Fruit fly (Drosophila melanogaster): ENCODE measurements around the gene Nemp.

Gene Nemp

DNA sequence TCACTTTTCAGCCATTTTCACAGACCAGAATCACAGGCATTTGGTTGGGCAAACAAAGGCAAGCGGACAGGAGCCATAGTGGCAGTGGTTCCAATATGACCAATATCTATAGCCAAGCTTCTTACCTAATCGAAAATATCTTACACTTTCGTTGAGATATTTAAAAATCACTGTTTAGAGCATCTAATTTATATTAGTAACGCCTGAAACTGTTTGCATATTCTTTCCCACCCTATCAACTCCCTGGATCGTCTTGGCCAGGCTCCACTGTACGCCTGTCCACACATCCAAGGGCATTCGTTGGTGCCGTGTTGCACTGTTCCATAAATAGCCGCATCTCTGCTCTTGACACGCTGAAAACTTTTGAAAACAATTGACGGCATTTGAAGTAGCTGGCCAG, 35.7 kb upstream of the Nemp start (continued):
- TF ChIP-seq Tbp (GFP tag; optimal IDR thresholded peaks at IDR 0.05) (no peak), CG12071 (GFP tag; optimal IDR thresholded peaks at IDR 0.05) (no peak), CG3726 (GFP tag; IDR thresholded peaks at IDR 0.05) (no peak), Sin3A (optimal IDR thresholded peaks at IDR 0.05) (no peak), Abd-B (GFP tag; optimal IDR thresholded peaks at IDR 0.05) (no peak), lab (GFP tag; optimal IDR thresholded peaks at IDR 0.05) (no peak), Med (GFP tag) (peak; percentile 80), Atf-2 (GFP tag; optimal IDR thresholded peaks at IDR 0.05) (no peak), Xbp1 (GFP tag; optimal IDR thresholded peaks at IDR 0.05) (peak; percentile 5), CG14667 (GFP tag; IDR thresholded peaks at IDR 0.05) (no peak), fru (optimal IDR thresholded peaks at IDR 0.05) (no peak), CG7271 (tag; optimal IDR thresholded peaks at IDR 0.05) (no peak), D (optimal IDR thresholded peaks at IDR 0.05) (no peak), D (GFP tag; optimal IDR thresholded peaks at IDR 0.05) (peak; percentile 24), jumu (GFP tag; optimal IDR thresholded peaks at IDR 0.05) (no peak), CG10321 (GFP tag; IDR thresholded peaks at IDR 0.05) (no peak), CG1233 (GFP tag; optimal IDR thresholded peaks at IDR 0.05) (no peak), phol (tag; optimal IDR thresholded peaks at IDR 0.05) (peak; percentile 35), CG12104 (GFP tag; optimal IDR thresholded peaks at IDR 0.05) (no peak), nerfin-2 (GFP tag; IDR thresholded peaks at IDR 0.05; ENCODE audit: partially characterized antibody) (no peak), z (GFP tag; IDR thresholded peaks at IDR 0.05) (no peak), dmrt11E (tag; optimal IDR thresholded peaks at IDR 0.05) (no peak), CkIIα-i1 (GFP tag; IDR thresholded peaks at IDR 0.05) (no peak), cas (GFP tag; IDR thresholded peaks at IDR 0.05) (no peak), lov (optimal IDR thresholded peaks at IDR 0.05) (no peak), lov (GFP tag; IDR thresholded peaks at IDR 0.05) (no peak), CG17359 (tag; optimal IDR thresholded peaks at IDR 0.05) (peak; percentile 42), danr (GFP tag; IDR thresholded peaks at IDR 0.05) (no peak), aop (GFP tag; IDR thresholded peaks at IDR 0.05) (no peak), Dref (GFP tag; IDR thresholded peaks at IDR 0.05) (no peak), Hr3 (GFP tag; optimal IDR thresholded peaks at IDR 0.05) (no peak), unc-4 (GFP tag; IDR thresholded peaks at IDR 0.05; ENCODE audit: partially characterized antibody) (no peak), inv (GFP tag; IDR thresholded peaks at IDR 0.05; ENCODE audit: partially characterized antibody) (no peak), CG13123 (GFP tag; optimal IDR thresholded peaks at IDR 0.05) (no peak), sd (tag; optimal IDR thresholded peaks at IDR 0.05) (no peak), ac (GFP tag; optimal IDR thresholded peaks at IDR 0.05) (no peak), CG15269 (tag; optimal IDR thresholded peaks at IDR 0.05) (peak; percentile 14), CG14860 (GFP tag; IDR thresholded peaks at IDR 0.05; ENCODE audit: partially characterized antibody) (no peak), Ets65A (GFP tag) (no peak), D19A (tag; optimal IDR thresholded peaks at IDR 0.05) (no peak), en (GFP tag; optimal IDR thresholded peaks at IDR 0.05) (no peak), gcm (GFP tag; optimal IDR thresholded peaks at IDR 0.05) (no peak), CG7372 (GFP tag; IDR thresholded peaks at IDR 0.05) (no peak), Hr51 (GFP tag; optimal IDR thresholded peaks at IDR 0.05) (peak in 1 of 2 experiments; percentile 22), hth (optimal IDR thresholded peaks at IDR 0.05) (no peak), jing (GFP tag; optimal IDR thresholded peaks at IDR 0.05) (no peak), CG9817 (tag; optimal IDR thresholded peaks at IDR 0.05) (no peak), CG32772 (GFP tag; IDR thresholded peaks at IDR 0.05) (peak; percentile 38; the same call in 1 of the 2 replicates), tup (GFP tag; optimal IDR thresholded peaks at IDR 0.05) (no peak), ap (GFP tag; IDR thresholded peaks at IDR 0.05) (0 out of 2 replicates have a peak, but pooled peaks have one; percentile 3), CG9876 (GFP tag; optimal IDR thresholded peaks at IDR 0.05) (no peak), CG31441 (GFP tag; IDR thresholded peaks at IDR 0.05) (peak; percentile 13; the same call in 1 of the 2 replicates), Dfd (GFP tag; optimal IDR thresholded peaks at IDR 0.05) (no peak)

Measured in whole organism, embryonic.